Fruit fly (Drosophila melanogaster) whole organism, prepupa: ENCODE measurements around the gene CG43965.
A peak's percentile ranks its signal among the peaks of the same experiment; 100 is the strongest.

Experiments
- Blimp-1 ChIP-seq: fragments of 200-800 bp; sonication (Bioruptor generic); optimal IDR thresholded peaks from 3 replicates; lab custom pipeline; 2017; ENCODE audit warnings: missing biosample characterization, missing genetic modification characterization, mild to moderate bottlenecking, moderate library complexity, missing genetic modification reagents
- CG10669 ChIP-seq: fragments of 200-800 bp; sonication (Bioruptor generic); optimal IDR thresholded peaks from 3 replicates; lab custom pipeline; 2018; ENCODE audit warnings: missing biosample characterization, mild to moderate bottlenecking, missing genetic modification characterization, moderate library complexity
- CG11294 ChIP-seq: fragments of 200-800 bp; sonication (Bioruptor generic); IDR thresholded peaks from 2 replicates; pipeline ENCODE4 v1.3.6; 2022; ENCODE audit warnings: missing biosample characterization, missing genetic modification characterization
- CG11762 ChIP-seq: fragments of 200-800 bp; sonication (Bioruptor generic); optimal IDR thresholded peaks from 3 replicates; lab custom pipeline; 2016; ENCODE audit warnings: missing biosample characterization, missing genetic modification characterization; ENCODE audit not compliant: insufficient read depth
- CG11902 ChIP-seq: fragments of 200-800 bp; sonication (Bioruptor generic); optimal IDR thresholded peaks from 3 replicates; lab custom pipeline; 2016; ENCODE audit warnings: missing biosample characterization, missing genetic modification characterization
- CG15336 ChIP-seq: fragments of 200-800 bp; sonication (Bioruptor generic); IDR thresholded peaks from 2 replicates; pipeline ENCODE4 v1.3.6; 2022; ENCODE audit warnings: missing biosample characterization, missing genetic modification characterization
- CG3032 ChIP-seq: fragments of 200-800 bp; optimal IDR thresholded peaks from 2 replicates; lab custom pipeline; 2019; ENCODE audit warnings: missing biosample characterization, mild to moderate bottlenecking, missing genetic modification characterization, moderate library complexity
- CG31627 ChIP-seq: fragments of 200-800 bp; sonication (Bioruptor generic); optimal IDR thresholded peaks from 3 replicates; lab custom pipeline; 2016; ENCODE audit warnings: missing biosample characterization, missing genetic modification characterization
- CG34406 ChIP-seq: fragments of 200-800 bp; sonication (Bioruptor generic); optimal IDR thresholded peaks from 3 replicates; lab custom pipeline; 2016; ENCODE audit warnings: missing biosample characterization, missing genetic modification characterization
- CG3919 ChIP-seq: fragments of 200-800 bp; sonication (Bioruptor generic); optimal IDR thresholded peaks from 3 replicates; lab custom pipeline; 2016; ENCODE audit warnings: missing biosample characterization, missing genetic modification characterization
- CG4318 ChIP-seq: fragments of 200-800 bp; sonication (Bioruptor generic); optimal IDR thresholded peaks from 3 replicates; lab custom pipeline; 2017; ENCODE audit warnings: missing biosample characterization, mild to moderate bottlenecking, missing genetic modification characterization
- CG6163 ChIP-seq: fragments of 200-800 bp; sonication (Bioruptor generic); IDR thresholded peaks from 3 replicates; pipeline ENCODE4 v1.3.6; 2022; ENCODE audit warnings: missing biosample characterization, missing genetic modification characterization
- CG6276 ChIP-seq: fragments of 200-800 bp; sonication (Bioruptor generic); optimal IDR thresholded peaks from 2 replicates; lab custom pipeline; 2017; ENCODE audit warnings: missing biosample characterization, mild to moderate bottlenecking, missing genetic modification characterization
- CG6808 ChIP-seq: fragments of 200-800 bp; sonication (Bioruptor generic); optimal IDR thresholded peaks from 3 replicates; lab custom pipeline; 2017; ENCODE audit warnings: missing biosample characterization, missing genetic modification characterization, mild to moderate bottlenecking, moderate library complexity, missing genetic modification reagents
- CG8119 ChIP-seq: fragments of 200-800 bp; sonication (Bioruptor generic); IDR thresholded peaks from 3 replicates; pipeline ENCODE4 v1.3.6; 2022; ENCODE audit warnings: missing biosample characterization, missing genetic modification characterization
- CG8319 ChIP-seq: fragments of 200-800 bp; sonication (Bioruptor generic); optimal IDR thresholded peaks from 3 replicates; lab custom pipeline; 2016; ENCODE audit warnings: missing biosample characterization, missing genetic modification characterization
- CG8632 ChIP-seq: fragments of 200-800 bp; sonication (Bioruptor generic); optimal IDR thresholded peaks from 3 replicates; lab custom pipeline; 2016; ENCODE audit warnings: missing biosample characterization, missing genetic modification characterization
- Eip75B ChIP-seq: fragments of 200-800 bp; sonication (Bioruptor generic); optimal IDR thresholded peaks from 3 replicates; lab custom pipeline; 2016; ENCODE audit warnings: missing biosample characterization, missing genetic modification characterization
- Eip78C ChIP-seq: fragments of 200-800 bp; sonication (Bioruptor generic); peaks from one replicate; lab custom pipeline; 2016; ENCODE audit warnings: missing biosample characterization, missing genetic modification characterization
- Eip93F ChIP-seq: fragments of 200-800 bp; sonication (Bioruptor generic); optimal IDR thresholded peaks from 2 replicates; lab custom pipeline; 2016; ENCODE audit warnings: missing biosample characterization, mild to moderate bottlenecking, missing genetic modification characterization
- Ets21C ChIP-seq: fragments of 200-800 bp; sonication (Bioruptor generic); optimal IDR thresholded peaks from 3 replicates; lab custom pipeline; 2016; ENCODE audit warnings: missing biosample characterization, missing genetic modification characterization
- Ets96B ChIP-seq: fragments of 200-800 bp; optimal IDR thresholded peaks from 2 replicates; lab custom pipeline; 2019; ENCODE audit warnings: missing biosample characterization, mild to moderate bottlenecking, missing genetic modification characterization, moderate library complexity
- Gug ChIP-seq: fragments of 200-800 bp; sonication (Bioruptor generic); IDR thresholded peaks from 2 replicates; pipeline ENCODE4 v1.3.6; 2022; ENCODE audit warnings: missing biosample characterization, missing genetic modification characterization
- Hr38 ChIP-seq: sonication (Bioruptor generic); optimal IDR thresholded peaks from 2 replicates; lab custom pipeline; 2016; ENCODE audit warnings: missing biosample characterization, missing genetic modification characterization
- Hr39 ChIP-seq: fragments of 200-800 bp; sonication (Bioruptor generic); optimal IDR thresholded peaks from 2 replicates; lab custom pipeline; 2016; ENCODE audit warnings: missing biosample characterization, missing genetic modification characterization
- Hr4 ChIP-seq: fragments of 200-800 bp; sonication (Bioruptor generic); optimal IDR thresholded peaks from 3 replicates; lab custom pipeline; 2016; ENCODE audit warnings: missing biosample characterization, missing genetic modification characterization
- Lpt ChIP-seq: fragments of 200-800 bp; sonication (Bioruptor generic); optimal IDR thresholded peaks from 3 replicates; lab custom pipeline; 2016; ENCODE audit warnings: missing biosample characterization, missing genetic modification characterization
- Met ChIP-seq: fragments of 200-800 bp; sonication (Bioruptor generic); optimal IDR thresholded peaks from 3 replicates; lab custom pipeline; 2016; ENCODE audit warnings: missing biosample characterization, missing genetic modification characterization
- OdsH ChIP-seq: fragments of 200-800 bp; sonication (Bioruptor generic); optimal IDR thresholded peaks from 3 replicates; lab custom pipeline; 2016; ENCODE audit warnings: missing biosample characterization, missing genetic modification characterization
- Smox ChIP-seq: fragments of 200-800 bp; sonication (Bioruptor generic); optimal IDR thresholded peaks from 3 replicates; lab custom pipeline; 2016; ENCODE audit warnings: missing biosample characterization, missing genetic modification characterization
- Sox15 ChIP-seq: fragments of 200-800 bp; sonication (Bioruptor generic); optimal IDR thresholded peaks from 3 replicates; lab custom pipeline; 2016; ENCODE audit warnings: missing biosample characterization, missing genetic modification characterization
- achi ChIP-seq: fragments of 200-800 bp; sonication (Bioruptor generic); optimal IDR thresholded peaks from 3 replicates; lab custom pipeline; 2016; ENCODE audit warnings: missing biosample characterization, missing genetic modification characterization
- acj6 ChIP-seq: fragments of 200-800 bp; sonication (Bioruptor generic); optimal IDR thresholded peaks from 3 replicates; lab custom pipeline; 2016; ENCODE audit warnings: missing biosample characterization, missing genetic modification characterization
- dac ChIP-seq: fragments of 200-800 bp; sonication (Bioruptor generic); optimal IDR thresholded peaks from 2 replicates; lab custom pipeline; 2017; ENCODE audit warnings: missing biosample characterization, mild to moderate bottlenecking, missing genetic modification characterization
- dsx ChIP-seq: fragments of 200-800 bp; optimal IDR thresholded peaks from 3 replicates; lab custom pipeline; 2019; ENCODE audit warnings: missing biosample characterization, mild to moderate bottlenecking, missing genetic modification characterization, moderate library complexity; ENCODE audit not compliant: poor library complexity, severe bottlenecking
- eg ChIP-seq: fragments of 200-800 bp; sonication (Bioruptor generic); IDR thresholded peaks from 3 replicates; pipeline ENCODE4 v1.3.6; 2022; ENCODE audit warnings: missing biosample characterization, missing genetic modification characterization
- fd85E ChIP-seq: fragments of 200-800 bp; sonication (Bioruptor generic); optimal IDR thresholded peaks from 3 replicates; lab custom pipeline; 2016; ENCODE audit warnings: missing biosample characterization, missing genetic modification characterization
- fkh ChIP-seq: fragments of 200-800 bp; sonication (Bioruptor generic); optimal IDR thresholded peaks from 3 replicates; lab custom pipeline; 2017; ENCODE audit warnings: missing biosample characterization, mild to moderate bottlenecking, missing genetic modification characterization, moderate library complexity
- net ChIP-seq: fragments of 200-800 bp; sonication (Bioruptor generic); optimal IDR thresholded peaks from 3 replicates; lab custom pipeline; 2016; ENCODE audit warnings: missing biosample characterization, missing genetic modification characterization
- pdm3 ChIP-seq: fragments of 200-800 bp; sonication (Bioruptor generic); optimal IDR thresholded peaks from 3 replicates; lab custom pipeline; 2016; ENCODE audit warnings: missing biosample characterization, missing genetic modification characterization
- salr ChIP-seq, 2 experiments: fragments of 200-800 bp; sonication (Bioruptor generic); optimal IDR thresholded peaks; 3 replicates each; lab custom pipeline; 2016 to 2018; ENCODE audit warnings: missing biosample characterization in 2 of 2, missing genetic modification characterization in 2 of 2, mild to moderate bottlenecking in 1 of 2
- svp ChIP-seq: fragments of 200-800 bp; sonication (Bioruptor generic); peaks from one replicate; lab custom pipeline; 2016; ENCODE audit warnings: missing biosample characterization, missing genetic modification characterization
- topi ChIP-seq: fragments of 200-800 bp; sonication (Bioruptor generic); optimal IDR thresholded peaks from 3 replicates; lab custom pipeline; 2016; ENCODE audit warnings: missing biosample characterization, missing genetic modification characterization
- vri ChIP-seq: fragments of 200-800 bp; sonication (Bioruptor generic); optimal IDR thresholded peaks from 3 replicates; lab custom pipeline; 2016; ENCODE audit warnings: missing biosample characterization, mild to moderate bottlenecking, missing genetic modification characterization

The CG43965 gene

DNA sequence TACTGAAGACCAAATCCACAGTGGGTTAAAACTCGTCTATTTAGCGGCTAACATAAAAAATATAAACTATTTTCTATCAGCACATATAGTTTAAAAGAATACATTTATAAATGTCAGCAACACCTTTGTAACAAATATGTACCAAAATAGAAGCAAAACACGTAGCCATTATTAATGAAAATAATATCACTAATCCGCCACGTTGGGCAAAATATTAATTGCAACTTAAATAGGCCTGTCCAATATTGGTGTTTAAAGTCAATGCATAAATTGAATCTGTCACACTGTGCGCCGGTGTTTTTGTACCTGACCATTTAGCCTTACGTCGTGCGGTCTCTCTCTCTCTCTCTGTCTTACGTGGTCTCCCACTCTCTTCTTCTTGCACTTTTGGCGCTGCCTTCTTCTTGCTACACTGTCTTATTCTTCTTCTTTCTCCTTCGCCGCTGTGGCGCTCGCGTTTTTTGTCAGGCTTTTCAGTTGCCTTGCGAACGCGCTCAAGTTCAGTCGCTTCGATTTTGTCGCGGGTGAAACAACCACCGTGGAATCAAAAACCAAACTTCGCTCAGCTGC is 40.5 kb upstream of the CG43965 start (continued):
- peak; percentile 94 for TF ChIP-seq CG8319
- TF ChIP-seq Smox (GFP tag; lab: Kevin White, UChicago): peak; percentile 99
- TF ChIP-seq CG6808: peak; percentile 98
- TF ChIP-seq CG4318: peak; percentile 95
- TF ChIP-seq Eip78C (GFP tag; lab: Kevin White, UChicago): peak; percentile 99
- TF ChIP-seq CG10669: peak; percentile 93
- peak; percentile 94 for TF ChIP-seq CG6163 (GFP tag; lab: Robert Waterston, UW)
- TF ChIP-seq eg (GFP tag; lab: Robert Waterston, UW): peak; percentile 96
- peak; percentile 96 for TF ChIP-seq CG6276 (GFP tag; lab: Kevin White, UChicago)
- TF ChIP-seq CG11902 (GFP tag; lab: Kevin White, UChicago): peak; percentile 98
- peak; percentile 99 for TF ChIP-seq acj6 (GFP tag; lab: Kevin White, UChicago)
- peak; percentile 99 for TF ChIP-seq svp (GFP tag; lab: Kevin White, UChicago)
- peak; percentile 96 for TF ChIP-seq dac (GFP tag; lab: Kevin White, UChicago)
- TF ChIP-seq Eip75B (GFP tag; lab: Kevin White, UChicago): peak; percentile 97
- TF ChIP-seq vri (GFP tag; lab: Kevin White, UChicago): peak; percentile 94
- TF ChIP-seq topi (GFP tag; lab: Kevin White, UChicago): peak; percentile 98
- TF ChIP-seq pdm3 (GFP tag; lab: Kevin White, UChicago): peak; percentile 97
- TF ChIP-seq, all 60 proteins: peak for 60

DNA sequence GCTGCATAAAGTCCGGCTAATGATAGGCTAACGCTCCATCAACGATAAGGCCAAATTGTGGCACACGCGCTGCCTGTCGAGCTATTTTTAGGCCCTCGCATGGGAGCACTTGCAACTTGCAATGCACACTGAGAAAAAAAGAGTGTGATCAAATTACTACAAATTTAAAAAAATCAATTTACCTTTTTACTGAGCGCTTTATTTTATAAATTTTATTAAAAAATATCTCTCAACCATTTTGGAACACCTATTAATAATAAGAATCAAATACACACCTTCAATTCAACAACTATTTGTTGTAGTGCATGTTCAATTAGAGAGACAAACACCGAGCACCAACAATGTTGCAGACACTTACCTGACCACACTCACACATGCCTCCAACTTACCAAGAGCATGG is 39.9 kb upstream of the CG43965 start:
- TF ChIP-seq CG15336 (GFP tag; lab: Robert Waterston, UW) (peak; percentile 98), Gug (GFP tag; lab: Robert Waterston, UW) (peak; percentile 93), CG11294 (GFP tag; lab: Robert Waterston, UW) (peak; percentile 91), salr (GFP tag; optimal IDR thresholded peaks at IDR 0.05; lab: Kevin White, UChicago) (peak in 1 of 2 experiments; percentile 20), net (GFP tag; lab: Kevin White, UChicago) (no peak), achi (GFP tag; lab: Kevin White, UChicago) (peak; percentile 42), CG8632 (GFP tag; lab: Kevin White, UChicago) (no peak), CG8119 (peak; percentile 96), fd85E (GFP tag; lab: Kevin White, UChicago) (no peak), Lpt (GFP tag; lab: Kevin White, UChicago) (peak; percentile 82), Smox (GFP tag; lab: Kevin White, UChicago) (no peak), CG6276 (GFP tag; lab: Kevin White, UChicago) (peak; percentile 55), Hr4 (GFP tag; lab: Kevin White, UChicago) (peak; percentile 81), CG6163 (GFP tag; lab: Robert Waterston, UW) (peak; percentile 96), Hr38 (GFP tag; lab: Kevin White, UChicago) (no peak), dsx (peak; percentile 100), CG4318 (peak; percentile 9), Ets96B (peak; percentile 45), eg (GFP tag; lab: Robert Waterston, UW) (peak; percentile 97)

DNA sequence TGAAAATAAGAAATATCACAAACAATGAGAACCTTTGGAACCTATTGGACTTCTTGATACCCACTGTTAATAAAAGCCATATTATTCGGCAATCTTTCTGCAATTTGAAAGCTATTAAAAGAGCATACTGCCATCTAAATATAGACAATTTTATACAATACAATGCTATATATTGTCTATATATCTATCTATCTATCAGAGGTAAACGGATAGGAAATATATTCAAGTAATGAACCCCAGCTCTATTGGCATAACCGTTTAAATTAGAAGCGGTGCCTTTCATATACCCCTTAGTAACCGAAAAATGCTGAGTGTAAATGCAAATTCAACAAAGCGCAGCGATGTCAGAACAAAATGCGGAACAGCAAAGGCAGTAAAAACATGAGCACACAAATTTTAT is 38.2 kb upstream of the CG43965 start:
- TF ChIP-seq CG8119: no peak
- TF ChIP-seq Hr4 (GFP tag; lab: Kevin White, UChicago): no peak
- no peak for TF ChIP-seq dsx
- no peak for TF ChIP-seq vri (GFP tag; lab: Kevin White, UChicago)
- TF ChIP-seq Hr39 (GFP tag; lab: Kevin White, UChicago): peak; percentile 73
- no peak for TF ChIP-seq dac (GFP tag; lab: Kevin White, UChicago)
- no peak for TF ChIP-seq net (GFP tag; lab: Kevin White, UChicago)
- no peak for TF ChIP-seq CG10669
- no peak for TF ChIP-seq fkh (GFP tag; lab: Kevin White, UChicago)
- peak; percentile 69 for TF ChIP-seq Eip78C (GFP tag; lab: Kevin White, UChicago)
- TF ChIP-seq CG31627 (GFP tag; lab: Kevin White, UChicago): peak; percentile 80
- no peak for TF ChIP-seq CG11762 (GFP tag; lab: Kevin White, UChicago)
- peak; percentile 32 for TF ChIP-seq pdm3 (GFP tag; lab: Kevin White, UChicago)
- no peak for TF ChIP-seq Lpt (GFP tag; lab: Kevin White, UChicago)
- peak; percentile 77 for TF ChIP-seq Met
- TF ChIP-seq Gug (GFP tag; lab: Robert Waterston, UW): no peak
- peak; percentile 34 for TF ChIP-seq CG11902 (GFP tag; lab: Kevin White, UChicago)
- peak; percentile 29 for TF ChIP-seq Sox15 (GFP tag; lab: Kevin White, UChicago)
- peak; percentile 48 for TF ChIP-seq CG34406 (GFP tag; lab: Kevin White, UChicago)
- TF ChIP-seq topi (GFP tag; lab: Kevin White, UChicago): peak; percentile 81
- peak; percentile 91 for TF ChIP-seq svp (GFP tag; lab: Kevin White, UChicago)
- no peak for TF ChIP-seq CG6163 (GFP tag; lab: Robert Waterston, UW)
- TF ChIP-seq CG3032: no peak
- peak; percentile 27 for TF ChIP-seq OdsH (GFP tag; lab: Kevin White, UChicago)
- TF ChIP-seq Eip93F (GFP tag; lab: Kevin White, UChicago): no peak
- no peak for TF ChIP-seq Eip75B (GFP tag; lab: Kevin White, UChicago)
- no peak for TF ChIP-seq salr (GFP tag; optimal IDR thresholded peaks at IDR 0.05; lab: Kevin White, UChicago)
- peak; percentile 50 for TF ChIP-seq Ets21C
- TF ChIP-seq Blimp-1 (GFP tag; lab: Kevin White, UChicago): no peak
- TF ChIP-seq CG4318: no peak
- TF ChIP-seq Hr38 (GFP tag; lab: Kevin White, UChicago): no peak
- TF ChIP-seq CG3919 (GFP tag; lab: Kevin White, UChicago): peak; percentile 5
